Worm (Caenorhabditis elegans): ENCODE data around the gene Y53G8AL.3.

Gene Y53G8AL.3

ce11 chrIII:3242379-3242778 lies 10.6 kb downstream of the Y53G8AL.3 start:
- no peak for TF ChIP-seq pha-4 (tag; optimal IDR thresholded peaks at IDR 0.05)
- peak; percentile 41 for TF ChIP-seq ceh-48 (tag; optimal IDR thresholded peaks at IDR 0.05)
- no peak for TF ChIP-seq ceh-31 (tag; optimal IDR thresholded peaks at IDR 0.05)
- TF ChIP-seq pax-1 (tag; optimal IDR thresholded peaks at IDR 0.05) = no peak
- TF ChIP-seq Y22D7AL.16 (tag; optimal IDR thresholded peaks at IDR 0.05) = no peak
- TF ChIP-seq ceh-18 (tag; optimal IDR thresholded peaks at IDR 0.05) = no peak
- no peak for TF ChIP-seq unc-42 (tag; optimal IDR thresholded peaks at IDR 0.05)
- no peak for TF ChIP-seq hlh-8 (tag; optimal IDR thresholded peaks at IDR 0.05)
- no peak for TF ChIP-seq sox-4 (tag; optimal IDR thresholded peaks at IDR 0.05)

- TF ChIP-seq F13H6.1 (tag; optimal IDR thresholded peaks at IDR 0.05) = no peak
- TF ChIP-seq fax-1 (tag; optimal IDR thresholded peaks at IDR 0.05) = no peak
- no peak for TF ChIP-seq hlh-15 (tag; optimal IDR thresholded peaks at IDR 0.05)
- no peak for TF ChIP-seq ahr-1 (tag; optimal IDR thresholded peaks at IDR 0.05)
- no peak for TF ChIP-seq ceh-14 (tag; optimal IDR thresholded peaks at IDR 0.05)
- TF ChIP-seq pax-1 (tag; optimal IDR thresholded peaks at IDR 0.05) = no peak
- TF ChIP-seq ceh-24 (tag; optimal IDR thresholded peaks at IDR 0.05) = no peak
- TF ChIP-seq mec-3 (tag; optimal IDR thresholded peaks at IDR 0.05; ENCODE audit: borderline replicate concordance) = no peak
- TF ChIP-seq hlh-13 (GFP tag; optimal IDR thresholded peaks at IDR 0.05) = no peak
- no peak for TF ChIP-seq pag-3 (tag; optimal IDR thresholded peaks at IDR 0.05; ENCODE audit: borderline replicate concordance)
- no peak for TF ChIP-seq hlh-8 (tag; optimal IDR thresholded peaks at IDR 0.05)
Measured at ce11 chrIII:3241943-3242342, 11.0 kb downstream of the Y53G8AL.3 start.

- TF ChIP-seq pha-2 (tag; optimal IDR thresholded peaks at IDR 0.05) (no peak), ceh-48 (tag; optimal IDR thresholded peaks at IDR 0.05) (peak; percentile 18)
Measured at ce11 chrIII:3241361-3241760, 11.6 kb downstream of the Y53G8AL.3 start.

DNA sequence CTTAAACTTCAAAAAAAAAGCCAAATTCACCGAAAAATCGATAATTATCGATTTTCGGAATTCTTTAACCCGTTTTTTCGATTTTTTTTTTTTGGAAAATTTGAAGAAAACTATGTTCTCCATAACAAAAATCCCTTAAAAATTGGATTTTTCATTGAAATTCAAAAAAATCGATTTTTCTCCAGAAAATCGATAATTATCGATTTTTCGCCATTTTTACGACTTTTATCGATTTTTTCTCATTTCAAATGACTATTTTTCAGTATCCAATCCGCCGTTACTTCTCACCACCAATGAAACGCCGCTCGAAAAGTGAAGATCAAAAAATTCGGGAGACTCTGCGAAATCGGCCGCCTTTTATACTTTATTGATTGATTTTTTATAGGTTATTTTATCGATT lies 12.1 kb downstream of the Y53G8AL.3 start:
- TF ChIP-seq unc-55 (GFP tag; optimal IDR thresholded peaks at IDR 0.05) (no peak), ceh-34 (tag; optimal IDR thresholded peaks at IDR 0.05) (no peak), ztf-16 (tag; optimal IDR thresholded peaks at IDR 0.05) (no peak)

DNA sequence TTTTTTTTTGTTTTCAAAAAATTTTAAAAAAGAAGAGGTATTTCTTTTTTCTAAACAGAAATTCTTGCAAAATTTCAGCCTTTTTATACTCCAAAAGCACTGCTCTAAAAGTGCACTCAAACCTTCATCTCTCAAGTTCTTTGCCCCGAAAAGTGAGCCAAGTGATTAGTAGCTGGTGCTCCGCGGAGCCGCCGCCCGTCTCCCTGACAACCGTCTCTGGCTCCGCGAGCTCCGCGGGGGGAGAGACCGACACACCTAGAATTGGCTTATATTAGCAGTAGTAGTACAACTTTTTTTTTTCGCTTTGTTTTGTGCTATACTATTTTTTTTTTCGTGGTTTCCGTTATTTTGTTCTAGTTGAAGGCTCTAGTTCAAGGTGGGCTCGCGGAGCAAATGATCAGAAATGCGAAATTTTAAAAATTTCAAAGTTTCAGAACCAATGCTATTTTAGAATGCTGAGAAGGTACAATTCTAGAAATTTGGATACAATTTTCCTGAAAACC lies 20.2 kb downstream of the Y53G8AL.3 start, which contains the start of gene Y53G8AL.1:
TSS of gene Y53G8AL.1 (plus strand) at position 453 of the 503 bp plus-strand sequence.
- no peak for TF ChIP-seq ceh-48 (tag; optimal IDR thresholded peaks at IDR 0.05)
- TF ChIP-seq tbx-2 (tag; optimal IDR thresholded peaks at IDR 0.05) = no peak
- TF ChIP-seq ceh-14 (tag; optimal IDR thresholded peaks at IDR 0.05) = peak; percentile 40

DNA sequence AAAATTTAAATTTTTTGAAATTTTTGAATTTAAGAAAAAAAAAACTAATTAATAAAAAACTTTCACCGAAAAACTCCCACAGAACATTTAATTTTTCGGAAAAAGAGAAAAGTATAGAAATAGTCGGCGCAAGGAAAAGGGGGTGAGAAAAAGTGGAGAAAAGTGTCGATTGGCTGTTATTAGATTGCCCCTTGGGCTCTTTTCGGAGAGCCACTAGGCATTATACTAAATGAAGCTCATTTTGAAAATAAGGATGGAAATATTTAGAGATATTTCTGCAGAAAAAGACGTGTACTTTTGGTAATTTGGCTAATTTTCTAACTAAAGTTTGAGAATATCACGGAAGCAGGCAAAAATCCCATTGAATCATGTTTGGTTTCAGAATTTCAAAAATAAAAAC lies 28.8 kb downstream of the Y53G8AL.3 start:
- TF ChIP-seq hlh-30 (tag; optimal IDR thresholded peaks at IDR 0.05; ENCODE audit: insufficient read depth) (no peak), nhr-232 (tag; optimal IDR thresholded peaks at IDR 0.05) (no peak), T23F11.4 (GFP tag; optimal IDR thresholded peaks at IDR 0.05) (no peak), zip-5 (tag; optimal IDR thresholded peaks at IDR 0.05) (no peak), unc-42 (tag; optimal IDR thresholded peaks at IDR 0.05) (peak; percentile 89), npax-4 (tag; optimal IDR thresholded peaks at IDR 0.05) (no peak)

- TF ChIP-seq ttx-3 (tag; optimal IDR thresholded peaks at IDR 0.05) = no peak
- no peak for TF ChIP-seq fkh-10 (GFP tag; optimal IDR thresholded peaks at IDR 0.05)
- TF ChIP-seq hlh-13 (GFP tag; optimal IDR thresholded peaks at IDR 0.05) = no peak
- TF ChIP-seq ceh-19 (GFP tag; optimal IDR thresholded peaks at IDR 0.05) = no peak
- TF ChIP-seq eyg-1 (tag; optimal IDR thresholded peaks at IDR 0.05) = no peak
- no peak for TF ChIP-seq ref-2 (tag; optimal IDR thresholded peaks at IDR 0.05)
- no peak for TF ChIP-seq lin-11 (tag; optimal IDR thresholded peaks at IDR 0.05)
- TF ChIP-seq npax-4 (tag; optimal IDR thresholded peaks at IDR 0.05) = no peak
- no peak for TF ChIP-seq gmeb-2 (tag; optimal IDR thresholded peaks at IDR 0.05)
- TF ChIP-seq pqm-1 (tag; optimal IDR thresholded peaks at IDR 0.05) = no peak
- no peak for TF ChIP-seq ahr-1 (tag; optimal IDR thresholded peaks at IDR 0.05)
Measured at ce11 chrIII:3222707-3223106, 30.2 kb downstream of the Y53G8AL.3 start.

Measured in whole organism, late embryonic.